Fruit fly (Drosophila melanogaster) whole organism, prepupa: ENCODE measurements around the gene HDAC4.
A peak's percentile ranks its signal among the peaks of the same experiment; 100 is the strongest.

Source experiments
- Blimp-1 ChIP-seq: fragments of 200-800 bp; sonication (Bioruptor generic); optimal IDR thresholded peaks from 3 replicates; lab custom pipeline; 2017; ENCODE audit warnings: missing biosample characterization, missing genetic modification characterization, mild to moderate bottlenecking, moderate library complexity, missing genetic modification reagents
- CG10631 ChIP-seq: fragments of 200-800 bp; sonication (Bioruptor generic); optimal IDR thresholded peaks from 2 replicates; lab custom pipeline; 2016; ENCODE audit warnings: missing biosample characterization, missing genetic modification characterization
- CG10669 ChIP-seq: fragments of 200-800 bp; sonication (Bioruptor generic); optimal IDR thresholded peaks from 3 replicates; lab custom pipeline; 2018; ENCODE audit warnings: missing biosample characterization, mild to moderate bottlenecking, missing genetic modification characterization, moderate library complexity
- CG11294 ChIP-seq: fragments of 200-800 bp; sonication (Bioruptor generic); IDR thresholded peaks from 2 replicates; pipeline ENCODE4 v1.3.6; 2022; ENCODE audit warnings: missing biosample characterization, missing genetic modification characterization
- CG11902 ChIP-seq: fragments of 200-800 bp; sonication (Bioruptor generic); optimal IDR thresholded peaks from 3 replicates; lab custom pipeline; 2016; ENCODE audit warnings: missing biosample characterization, missing genetic modification characterization
- CG1621 ChIP-seq: fragments of 200-800 bp; sonication (Bioruptor generic); optimal IDR thresholded peaks from 3 replicates; lab custom pipeline; 2018; ENCODE audit warnings: missing biosample characterization, mild to moderate bottlenecking, missing genetic modification characterization
- CG3032 ChIP-seq: fragments of 200-800 bp; optimal IDR thresholded peaks from 2 replicates; lab custom pipeline; 2019; ENCODE audit warnings: missing biosample characterization, mild to moderate bottlenecking, missing genetic modification characterization, moderate library complexity
- CG31627 ChIP-seq: fragments of 200-800 bp; sonication (Bioruptor generic); optimal IDR thresholded peaks from 3 replicates; lab custom pipeline; 2016; ENCODE audit warnings: missing biosample characterization, missing genetic modification characterization
- CG32006 ChIP-seq: fragments of 200-800 bp; sonication (Bioruptor generic); optimal IDR thresholded peaks from 3 replicates; lab custom pipeline; 2017; ENCODE audit warnings: missing biosample characterization, mild to moderate bottlenecking, missing genetic modification characterization
- CG34406 ChIP-seq: fragments of 200-800 bp; sonication (Bioruptor generic); optimal IDR thresholded peaks from 3 replicates; lab custom pipeline; 2016; ENCODE audit warnings: missing biosample characterization, missing genetic modification characterization
- CG4318 ChIP-seq: fragments of 200-800 bp; sonication (Bioruptor generic); optimal IDR thresholded peaks from 3 replicates; lab custom pipeline; 2017; ENCODE audit warnings: missing biosample characterization, mild to moderate bottlenecking, missing genetic modification characterization
- CG6163 ChIP-seq: fragments of 200-800 bp; sonication (Bioruptor generic); IDR thresholded peaks from 3 replicates; pipeline ENCODE4 v1.3.6; 2022; ENCODE audit warnings: missing biosample characterization, missing genetic modification characterization
- CG6792 ChIP-seq: fragments of 200-800 bp; sonication (Bioruptor generic); optimal IDR thresholded peaks from 3 replicates; lab custom pipeline; 2016; ENCODE audit warnings: missing biosample characterization, missing genetic modification characterization
- CG6808 ChIP-seq: fragments of 200-800 bp; sonication (Bioruptor generic); optimal IDR thresholded peaks from 3 replicates; lab custom pipeline; 2017; ENCODE audit warnings: missing biosample characterization, missing genetic modification characterization, mild to moderate bottlenecking, moderate library complexity, missing genetic modification reagents
- CG6854 ChIP-seq: fragments of 200-800 bp; sonication (Bioruptor generic); optimal IDR thresholded peaks from 2 replicates; lab custom pipeline; 2017; ENCODE audit warnings: missing biosample characterization, mild to moderate bottlenecking, missing genetic modification characterization
- CG7368 ChIP-seq: fragments of 200-800 bp; sonication (Bioruptor generic); optimal IDR thresholded peaks from 3 replicates; lab custom pipeline; 2016; ENCODE audit warnings: missing biosample characterization, missing genetic modification characterization
- CG8319 ChIP-seq: fragments of 200-800 bp; sonication (Bioruptor generic); optimal IDR thresholded peaks from 3 replicates; lab custom pipeline; 2016; ENCODE audit warnings: missing biosample characterization, missing genetic modification characterization
- CG8632 ChIP-seq: fragments of 200-800 bp; sonication (Bioruptor generic); optimal IDR thresholded peaks from 3 replicates; lab custom pipeline; 2016; ENCODE audit warnings: missing biosample characterization, missing genetic modification characterization
- Eip75B ChIP-seq: fragments of 200-800 bp; sonication (Bioruptor generic); optimal IDR thresholded peaks from 3 replicates; lab custom pipeline; 2016; ENCODE audit warnings: missing biosample characterization, missing genetic modification characterization
- Eip78C ChIP-seq: fragments of 200-800 bp; sonication (Bioruptor generic); peaks from one replicate; lab custom pipeline; 2016; ENCODE audit warnings: missing biosample characterization, missing genetic modification characterization
- Eip93F ChIP-seq: fragments of 200-800 bp; sonication (Bioruptor generic); optimal IDR thresholded peaks from 2 replicates; lab custom pipeline; 2016; ENCODE audit warnings: missing biosample characterization, mild to moderate bottlenecking, missing genetic modification characterization
- Ets21C ChIP-seq: fragments of 200-800 bp; sonication (Bioruptor generic); optimal IDR thresholded peaks from 3 replicates; lab custom pipeline; 2016; ENCODE audit warnings: missing biosample characterization, missing genetic modification characterization
- Gug ChIP-seq: fragments of 200-800 bp; sonication (Bioruptor generic); IDR thresholded peaks from 2 replicates; pipeline ENCODE4 v1.3.6; 2022; ENCODE audit warnings: missing biosample characterization, missing genetic modification characterization
- Lpt ChIP-seq: fragments of 200-800 bp; sonication (Bioruptor generic); optimal IDR thresholded peaks from 3 replicates; lab custom pipeline; 2016; ENCODE audit warnings: missing biosample characterization, missing genetic modification characterization
- Met ChIP-seq: fragments of 200-800 bp; sonication (Bioruptor generic); optimal IDR thresholded peaks from 3 replicates; lab custom pipeline; 2016; ENCODE audit warnings: missing biosample characterization, missing genetic modification characterization
- OdsH ChIP-seq: fragments of 200-800 bp; sonication (Bioruptor generic); optimal IDR thresholded peaks from 3 replicates; lab custom pipeline; 2016; ENCODE audit warnings: missing biosample characterization, missing genetic modification characterization
- Smox ChIP-seq: fragments of 200-800 bp; sonication (Bioruptor generic); optimal IDR thresholded peaks from 3 replicates; lab custom pipeline; 2016; ENCODE audit warnings: missing biosample characterization, missing genetic modification characterization
- Sox102F ChIP-seq: fragments of 200-800 bp; sonication (Bioruptor generic); optimal IDR thresholded peaks from 2 replicates; lab custom pipeline; 2016; ENCODE audit warnings: missing biosample characterization, mild to moderate bottlenecking, missing genetic modification characterization
- Sox14 ChIP-seq: fragments of 200-800 bp; sonication (Bioruptor generic); optimal IDR thresholded peaks from 3 replicates; lab custom pipeline; 2016; ENCODE audit warnings: missing biosample characterization, missing genetic modification characterization
- Sox15 ChIP-seq: fragments of 200-800 bp; sonication (Bioruptor generic); optimal IDR thresholded peaks from 3 replicates; lab custom pipeline; 2016; ENCODE audit warnings: missing biosample characterization, missing genetic modification characterization
- achi ChIP-seq: fragments of 200-800 bp; sonication (Bioruptor generic); optimal IDR thresholded peaks from 3 replicates; lab custom pipeline; 2016; ENCODE audit warnings: missing biosample characterization, missing genetic modification characterization
- acj6 ChIP-seq: fragments of 200-800 bp; sonication (Bioruptor generic); optimal IDR thresholded peaks from 3 replicates; lab custom pipeline; 2016; ENCODE audit warnings: missing biosample characterization, missing genetic modification characterization
- cyc ChIP-seq: fragments of 200-800 bp; sonication (Bioruptor generic); optimal IDR thresholded peaks from 3 replicates; lab custom pipeline; 2016; ENCODE audit warnings: missing biosample characterization, missing genetic modification characterization
- dac ChIP-seq: fragments of 200-800 bp; sonication (Bioruptor generic); optimal IDR thresholded peaks from 2 replicates; lab custom pipeline; 2017; ENCODE audit warnings: missing biosample characterization, mild to moderate bottlenecking, missing genetic modification characterization
- dsx ChIP-seq: fragments of 200-800 bp; optimal IDR thresholded peaks from 3 replicates; lab custom pipeline; 2019; ENCODE audit warnings: missing biosample characterization, mild to moderate bottlenecking, missing genetic modification characterization, moderate library complexity; ENCODE audit not compliant: poor library complexity, severe bottlenecking
- eg ChIP-seq: fragments of 200-800 bp; sonication (Bioruptor generic); IDR thresholded peaks from 3 replicates; pipeline ENCODE4 v1.3.6; 2022; ENCODE audit warnings: missing biosample characterization, missing genetic modification characterization
- fd59A ChIP-seq: fragments of 200-800 bp; sonication (Bioruptor generic); optimal IDR thresholded peaks from 2 replicates; lab custom pipeline; 2017; ENCODE audit warnings: missing biosample characterization, mild to moderate bottlenecking, missing genetic modification characterization, missing genetic modification reagents
- fkh ChIP-seq: fragments of 200-800 bp; sonication (Bioruptor generic); optimal IDR thresholded peaks from 3 replicates; lab custom pipeline; 2017; ENCODE audit warnings: missing biosample characterization, mild to moderate bottlenecking, missing genetic modification characterization, moderate library complexity
- lz ChIP-seq: fragments of 200-800 bp; sonication (Bioruptor generic); optimal IDR thresholded peaks from 3 replicates; lab custom pipeline; 2016; ENCODE audit warnings: missing biosample characterization, missing genetic modification characterization
- net ChIP-seq: fragments of 200-800 bp; sonication (Bioruptor generic); optimal IDR thresholded peaks from 3 replicates; lab custom pipeline; 2016; ENCODE audit warnings: missing biosample characterization, missing genetic modification characterization
- pdm3 ChIP-seq: fragments of 200-800 bp; sonication (Bioruptor generic); optimal IDR thresholded peaks from 3 replicates; lab custom pipeline; 2016; ENCODE audit warnings: missing biosample characterization, missing genetic modification characterization
- spab ChIP-seq: fragments of 200-800 bp; sonication (Bioruptor generic); optimal IDR thresholded peaks from 2 replicates; lab custom pipeline; 2017; ENCODE audit warnings: missing biosample characterization, mild to moderate bottlenecking, missing genetic modification characterization, missing genetic modification reagents
- ss ChIP-seq, 2 experiments: fragments of 200-800 bp; sonication (Bioruptor generic); optimal IDR thresholded peaks; 2 replicates in 1 of 2; 3 replicates in 1 of 2; lab custom pipeline; 2017 to 2018; ENCODE audit warnings: mild to moderate bottlenecking in 2 of 2, missing biosample characterization in 2 of 2, missing genetic modification characterization in 2 of 2, moderate library complexity in 1 of 2
- svp ChIP-seq: fragments of 200-800 bp; sonication (Bioruptor generic); peaks from one replicate; lab custom pipeline; 2016; ENCODE audit warnings: missing biosample characterization, missing genetic modification characterization
- topi ChIP-seq: fragments of 200-800 bp; sonication (Bioruptor generic); optimal IDR thresholded peaks from 3 replicates; lab custom pipeline; 2016; ENCODE audit warnings: missing biosample characterization, missing genetic modification characterization
- vri ChIP-seq: fragments of 200-800 bp; sonication (Bioruptor generic); optimal IDR thresholded peaks from 3 replicates; lab custom pipeline; 2016; ENCODE audit warnings: missing biosample characterization, mild to moderate bottlenecking, missing genetic modification characterization

The HDAC4 gene

dm6 chrX:13233811-13234737 is 51.4 kb downstream of the HDAC4 start (continued):
- TF ChIP-seq CG6163 (peak; percentile 91), CG8632 (GFP tag; lab: Kevin White, UChicago) (peak; percentile 79), ss (GFP tag; optimal IDR thresholded peaks at IDR 0.05; lab: Kevin White, UChicago) (peak; percentile 92), CG11294 (GFP tag; lab: Robert Waterston, UW) (no peak), spab (peak; percentile 76), Gug (GFP tag; lab: Robert Waterston, UW) (peak; percentile 56; the same call in 1 of the 2 replicates), CG10631 (GFP tag; lab: Kevin White, UChicago) (peak; percentile 77), Ets21C (GFP tag; lab: Kevin White, UChicago) (peak; percentile 37), OdsH (peak; percentile 76), cyc (peak; percentile 81)

DNA sequence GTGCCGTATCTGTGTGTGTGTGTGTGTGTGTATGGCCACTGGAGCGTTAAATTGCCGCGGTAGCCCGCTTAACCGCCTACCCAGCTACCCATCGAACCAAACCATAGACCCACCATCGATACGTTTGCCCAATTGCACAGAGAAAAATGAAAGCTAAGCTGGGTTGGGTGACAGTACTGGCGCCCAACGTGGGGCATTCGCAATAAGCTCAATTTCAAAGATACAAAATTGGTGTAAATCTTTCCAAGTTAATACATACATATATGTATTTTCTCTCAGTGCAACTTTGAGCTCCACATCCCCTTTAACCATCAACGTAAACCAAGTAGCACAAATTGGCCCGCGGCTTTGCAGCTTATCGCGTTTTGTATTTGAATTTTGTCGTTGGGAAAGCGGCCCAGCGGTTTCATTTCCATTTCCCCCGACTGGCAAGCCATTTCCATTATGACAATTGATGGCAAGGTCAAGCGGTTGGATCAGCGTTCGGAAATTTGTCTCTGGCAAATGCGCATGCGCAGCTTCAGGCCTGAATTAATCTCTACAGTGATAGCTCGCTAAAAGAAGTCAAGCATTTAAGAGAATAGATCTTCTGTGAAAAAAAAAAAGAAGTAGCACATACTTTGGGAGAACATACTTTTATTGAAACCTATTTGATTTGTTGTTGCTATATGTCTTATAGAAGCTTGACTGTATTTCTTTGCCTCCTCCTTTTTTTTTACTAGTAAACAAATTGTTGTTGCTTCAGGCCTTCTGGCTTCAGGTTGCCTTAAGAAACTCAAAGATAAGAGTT is 52.8 kb downstream of the HDAC4 start:
- TF ChIP-seq Blimp-1 (GFP tag; lab: Kevin White, UChicago) (no peak), Eip75B (GFP tag; lab: Kevin White, UChicago) (peak; percentile 3), achi (no peak), CG34406 (GFP tag; lab: Kevin White, UChicago) (no peak), Met (GFP tag; lab: Kevin White, UChicago) (no peak), CG31627 (GFP tag; lab: Kevin White, UChicago) (no peak), OdsH (peak; percentile 12), CG8632 (GFP tag; lab: Kevin White, UChicago) (no peak), CG6854 (GFP tag; lab: Kevin White, UChicago) (no peak), acj6 (GFP tag; lab: Kevin White, UChicago) (peak; percentile 33), CG8319 (GFP tag; lab: Kevin White, UChicago) (no peak), Sox14 (no peak), CG4318 (GFP tag; lab: Kevin White, UChicago) (peak; percentile 53), CG3032 (tag; lab: Kevin White, UChicago) (no peak), net (peak; percentile 22), pdm3 (GFP tag; lab: Kevin White, UChicago) (peak; percentile 23), CG10631 (GFP tag; lab: Kevin White, UChicago) (peak; percentile 20), ss (GFP tag; optimal IDR thresholded peaks at IDR 0.05; lab: Kevin White, UChicago) (no peak), CG6163 (peak; percentile 72), fkh (GFP tag; lab: Kevin White, UChicago) (peak; percentile 2), fd59A (GFP tag; lab: Kevin White, UChicago) (no peak), CG10669 (GFP tag; lab: Kevin White, UChicago) (no peak), vri (no peak), Gug (GFP tag; lab: Robert Waterston, UW) (peak; percentile 58), CG11902 (GFP tag; lab: Kevin White, UChicago) (no peak), Smox (GFP tag; lab: Kevin White, UChicago) (no peak), svp (GFP tag; lab: Kevin White, UChicago) (peak; percentile 55), CG1621 (tag; lab: Kevin White, UChicago) (no peak), Lpt (GFP tag; lab: Kevin White, UChicago) (peak; percentile 5), Sox102F (GFP tag; lab: Kevin White, UChicago) (no peak), dsx (GFP tag; lab: Kevin White, UChicago) (no peak), CG7368 (GFP tag; lab: Kevin White, UChicago) (no peak), Sox15 (GFP tag; lab: Kevin White, UChicago) (no peak), topi (GFP tag; lab: Kevin White, UChicago) (no peak), lz (GFP tag; lab: Kevin White, UChicago) (peak; percentile 7), CG32006 (GFP tag; lab: Kevin White, UChicago) (peak; percentile 68), Eip93F (GFP tag; lab: Kevin White, UChicago) (no peak), Eip78C (GFP tag; lab: Kevin White, UChicago) (peak; percentile 61), CG6792 (GFP tag; lab: Kevin White, UChicago) (peak; percentile 3), CG6808 (GFP tag; lab: Kevin White, UChicago) (no peak), dac (GFP tag; lab: Kevin White, UChicago) (peak; percentile 61), eg (GFP tag; lab: Robert Waterston, UW) (peak; percentile 64)
